Fruit fly (Drosophila melanogaster): ENCODE measurements around the gene CheB38a.
A peak's percentile ranks its signal among the peaks of the same experiment; 100 is the strongest.

Gene CheB38a

dm6 chr2L:20811039-20811652, 7.2 kb downstream of the CheB38a start:
- TF ChIP-seq CG8159 (tag; optimal IDR thresholded peaks at IDR 0.05) (peak; percentile 65), CG10348 (GFP tag; IDR thresholded peaks at IDR 0.05) (peak; percentile 30; the same call in 1 of the 2 replicates), rn (GFP tag; IDR thresholded peaks at IDR 0.05) (peak; percentile 59; the same call in 1 of the 2 replicates), D1 (tag; optimal IDR thresholded peaks at IDR 0.05) (no peak), CG32121 (GFP tag; IDR thresholded peaks at IDR 0.05) (peak; percentile 85), EcR (GFP tag; optimal IDR thresholded peaks at IDR 0.05) (peak; percentile 37), CG13204 (GFP tag; optimal IDR thresholded peaks at IDR 0.05) (no peak), Pif1B (GFP tag; optimal IDR thresholded peaks at IDR 0.05) (peak; percentile 54), Pif1A (GFP tag; optimal IDR thresholded peaks at IDR 0.05) (peak; percentile 81), Ets98B (GFP tag; IDR thresholded peaks at IDR 0.05) (peak; percentile 90), Snoo (tag; optimal IDR thresholded peaks at IDR 0.05) (no peak), gl (tag; optimal IDR thresholded peaks at IDR 0.05) (no peak), CG14655 (GFP tag; optimal IDR thresholded peaks at IDR 0.05) (peak; percentile 86), CG34367 (tag; optimal IDR thresholded peaks at IDR 0.05) (peak; percentile 53), CG17806 (tag; optimal IDR thresholded peaks at IDR 0.05) (peak; percentile 74), CG4496 (GFP tag; IDR thresholded peaks at IDR 0.05) (peak; percentile 86), CG15710 (tag; optimal IDR thresholded peaks at IDR 0.05) (peak; percentile 63), CG8301 (tag; optimal IDR thresholded peaks at IDR 0.05) (peak; percentile 85), CG9948 (tag; optimal IDR thresholded peaks at IDR 0.05) (peak; percentile 65), CG12605 (GFP tag; IDR thresholded peaks at IDR 0.05) (no peak; the same call in 1 of the 2 replicates), fd96Ca (GFP tag; IDR thresholded peaks at IDR 0.05) (peak; percentile 71)

dm6 chr2L:20809229-20809628, 9.1 kb downstream of the CheB38a start:
- TF ChIP-seq rn (GFP tag; IDR thresholded peaks at IDR 0.05) (no peak), Snoo (tag; optimal IDR thresholded peaks at IDR 0.05) (no peak), gl (tag; optimal IDR thresholded peaks at IDR 0.05) (no peak), CG32121 (GFP tag; IDR thresholded peaks at IDR 0.05) (peak; percentile 59), CG14655 (GFP tag; optimal IDR thresholded peaks at IDR 0.05) (peak; percentile 24), CG10348 (GFP tag; IDR thresholded peaks at IDR 0.05) (no peak), Ets98B (GFP tag; IDR thresholded peaks at IDR 0.05) (peak; percentile 69), CG4496 (GFP tag; IDR thresholded peaks at IDR 0.05) (peak; percentile 64; the same call in 1 of the 3 replicates), Pif1A (GFP tag; optimal IDR thresholded peaks at IDR 0.05) (peak; percentile 2), CG8159 (tag; optimal IDR thresholded peaks at IDR 0.05) (peak; percentile 37), D1 (tag; optimal IDR thresholded peaks at IDR 0.05) (no peak), fd96Ca (GFP tag; IDR thresholded peaks at IDR 0.05) (peak; percentile 60), CG17806 (tag; optimal IDR thresholded peaks at IDR 0.05) (peak; percentile 29)

dm6 chr2L:20808510-20809195, 9.7 kb downstream of the CheB38a start:
- TF ChIP-seq CG10348 (GFP tag; IDR thresholded peaks at IDR 0.05) (no peak), CG34367 (tag; optimal IDR thresholded peaks at IDR 0.05) (no peak), Ets98B (GFP tag; IDR thresholded peaks at IDR 0.05) (no peak), rn (GFP tag; IDR thresholded peaks at IDR 0.05) (no peak), CG8301 (tag; optimal IDR thresholded peaks at IDR 0.05) (no peak), fd96Ca (GFP tag; IDR thresholded peaks at IDR 0.05) (no peak), CG9948 (tag; optimal IDR thresholded peaks at IDR 0.05) (no peak), gl (tag; optimal IDR thresholded peaks at IDR 0.05) (no peak), D1 (tag; optimal IDR thresholded peaks at IDR 0.05) (no peak), Pif1A (GFP tag; optimal IDR thresholded peaks at IDR 0.05) (no peak), EcR (GFP tag; optimal IDR thresholded peaks at IDR 0.05) (no peak), CG8159 (tag; optimal IDR thresholded peaks at IDR 0.05) (no peak), CG12605 (GFP tag; IDR thresholded peaks at IDR 0.05) (no peak)

- TF ChIP-seq CG14655 (GFP tag; optimal IDR thresholded peaks at IDR 0.05) = peak; percentile 27
- TF ChIP-seq CG8301 (tag; optimal IDR thresholded peaks at IDR 0.05) = no peak
- peak; percentile 3 for TF ChIP-seq Snoo (tag; optimal IDR thresholded peaks at IDR 0.05)
- peak; percentile 63 for TF ChIP-seq CG8159 (tag; optimal IDR thresholded peaks at IDR 0.05)
- peak; percentile 25 for TF ChIP-seq CG15710 (tag; optimal IDR thresholded peaks at IDR 0.05)
- TF ChIP-seq CG13204 (GFP tag; optimal IDR thresholded peaks at IDR 0.05) = no peak
- TF ChIP-seq CG12605 (GFP tag; IDR thresholded peaks at IDR 0.05) = 0 out of 2 replicates have a peak, but pooled peaks have one; percentile 27
- TF ChIP-seq CG32121 (GFP tag; IDR thresholded peaks at IDR 0.05) = peak; percentile 42
- no peak for TF ChIP-seq EcR (GFP tag; optimal IDR thresholded peaks at IDR 0.05)
- no peak for TF ChIP-seq CG34367 (tag; optimal IDR thresholded peaks at IDR 0.05)
- peak; percentile 10; the same call in 1 of the 2 replicates for TF ChIP-seq Ets98B (GFP tag; IDR thresholded peaks at IDR 0.05)
- TF ChIP-seq D1 (tag; optimal IDR thresholded peaks at IDR 0.05) = no peak
- TF ChIP-seq CG10348 (GFP tag; IDR thresholded peaks at IDR 0.05) = no peak
- TF ChIP-seq CG4496 (GFP tag; IDR thresholded peaks at IDR 0.05) = 0 out of 3 replicates have a peak, but pooled peaks have one; percentile 8
- peak; percentile 14 for TF ChIP-seq CG17806 (tag; optimal IDR thresholded peaks at IDR 0.05)
- peak; percentile 30 for TF ChIP-seq CG9948 (tag; optimal IDR thresholded peaks at IDR 0.05)
- no peak for TF ChIP-seq rn (GFP tag; IDR thresholded peaks at IDR 0.05)
- no peak for TF ChIP-seq Pif1A (GFP tag; optimal IDR thresholded peaks at IDR 0.05)
- no peak for TF ChIP-seq fd96Ca (GFP tag; IDR thresholded peaks at IDR 0.05)
- TF ChIP-seq Pif1B (GFP tag; optimal IDR thresholded peaks at IDR 0.05) = no peak
- TF ChIP-seq gl (tag; optimal IDR thresholded peaks at IDR 0.05) = no peak
These were observed 10.5 kb downstream of the CheB38a start for dm6 chr2L:20807617-20808509.
